Worm (Caenorhabditis elegans) whole organism, late embryonic: ENCODE data around the gene idpp-5.

Experiments
- C08G9.2 ChIP-seq: sonication (generic microtip); optimal IDR thresholded peaks from 2 replicates; lab custom pipeline; 2016; ENCODE audit warnings: mild to moderate bottlenecking, missing genetic modification characterization, moderate library complexity, missing compliant biosample characterization
- C38D4.7 ChIP-seq: fragments of 200-800 bp; sonication (Bioruptor generic); optimal IDR thresholded peaks from 2 replicates; lab custom pipeline; 2018; ENCODE audit warnings: mild to moderate bottlenecking, missing genetic modification characterization, moderate library complexity, missing compliant biosample characterization
- K02D7.2 ChIP-seq: sonication (generic microtip); optimal IDR thresholded peaks from 2 replicates; lab custom pipeline; 2017; ENCODE audit warnings: mild to moderate bottlenecking, missing genetic modification characterization, missing compliant biosample characterization
- T23F11.4 ChIP-seq: fragments of 200-800 bp; sonication (Bioruptor generic); optimal IDR thresholded peaks from 2 replicates; lab custom pipeline; 2018; ENCODE audit warnings: mild to moderate bottlenecking, missing genetic modification characterization, missing compliant biosample characterization
- Y22D7AL.16 ChIP-seq: sonication (generic microtip); optimal IDR thresholded peaks from 2 replicates; lab custom pipeline; 2016; ENCODE audit warnings: missing genetic modification characterization, missing compliant biosample characterization
- ahr-1 ChIP-seq: sonication (generic microtip); optimal IDR thresholded peaks from 2 replicates; lab custom pipeline; 2016; ENCODE audit warnings: missing genetic modification characterization, missing compliant biosample characterization
- ama-1 ChIP-seq: fragments of 150-350 bp; optimal IDR thresholded peaks from 2 replicates; lab custom pipeline; 2014
- ceh-24 ChIP-seq: sonication (generic microtip); optimal IDR thresholded peaks from 2 replicates; lab custom pipeline; 2016; ENCODE audit warnings: mild to moderate bottlenecking, missing genetic modification characterization, missing compliant biosample characterization
- ceh-30 ChIP-seq: fragments of 150-350 bp; optimal IDR thresholded peaks from 2 replicates; lab custom pipeline; 2014; ENCODE audit warnings: missing biosample characterization, missing genetic modification characterization
- ceh-31 ChIP-seq: sonication (generic microtip); optimal IDR thresholded peaks from 2 replicates; lab custom pipeline; 2016; ENCODE audit warnings: missing genetic modification characterization, missing compliant biosample characterization
- ceh-34 ChIP-seq: sonication (generic microtip); optimal IDR thresholded peaks from 2 replicates; lab custom pipeline; 2016; ENCODE audit warnings: mild to moderate bottlenecking, missing genetic modification characterization, missing compliant biosample characterization
- ceh-48 ChIP-seq: sonication (generic microtip); optimal IDR thresholded peaks from 2 replicates; lab custom pipeline; 2016; ENCODE audit warnings: missing genetic modification characterization, inconsistent platforms, missing compliant biosample characterization
- ceh-6 ChIP-seq: fragments of 200-800 bp; sonication (Bioruptor generic); optimal IDR thresholded peaks from 2 replicates; lab custom pipeline; 2018; ENCODE audit warnings: mild to moderate bottlenecking, missing genetic modification characterization, missing compliant biosample characterization
- che-1 ChIP-seq: sonication (generic microtip); optimal IDR thresholded peaks from 2 replicates; lab custom pipeline; 2016; ENCODE audit warnings: mild to moderate bottlenecking, missing genetic modification characterization, missing compliant biosample characterization
- dmd-4 ChIP-seq: sonication (generic microtip); optimal IDR thresholded peaks from 2 replicates; lab custom pipeline; 2016; ENCODE audit warnings: borderline replicate concordance, missing genetic modification characterization, missing compliant biosample characterization
- dve-1 ChIP-seq: sonication (generic microtip); optimal IDR thresholded peaks from 2 replicates; lab custom pipeline; 2017; ENCODE audit warnings: antibody characterized with exemption, mild to moderate bottlenecking, missing genetic modification characterization, missing compliant biosample characterization
- elt-2 ChIP-seq: sonication (generic microtip); optimal IDR thresholded peaks from 2 replicates; lab custom pipeline; 2016; ENCODE audit warnings: missing genetic modification reagents, missing genetic modification characterization, missing compliant biosample characterization
- elt-4 ChIP-seq: sonication (generic microtip); optimal IDR thresholded peaks from 2 replicates; lab custom pipeline; 2016; ENCODE audit warnings: missing genetic modification characterization, missing compliant biosample characterization
- ets-4 ChIP-seq: sonication (generic microtip); optimal IDR thresholded peaks from 2 replicates; lab custom pipeline; 2016; ENCODE audit warnings: missing genetic modification characterization, missing compliant biosample characterization
- eyg-1 ChIP-seq: sonication (generic microtip); optimal IDR thresholded peaks from 2 replicates; lab custom pipeline; 2016; ENCODE audit warnings: missing genotype, missing genetic modification characterization, missing compliant biosample characterization
- fax-1 ChIP-seq: sonication (generic microtip); optimal IDR thresholded peaks from 2 replicates; lab custom pipeline; 2016; ENCODE audit warnings: missing genotype, missing genetic modification characterization, missing compliant biosample characterization
- fkh-10 ChIP-seq: fragments of 150-350 bp; optimal IDR thresholded peaks from 2 replicates; lab custom pipeline; 2014; ENCODE audit warnings: missing biosample characterization, missing genetic modification reagents, missing genetic modification characterization
- hlh-13 ChIP-seq: fragments of 200-800 bp; sonication (Bioruptor generic); optimal IDR thresholded peaks from 2 replicates; lab custom pipeline; 2018; ENCODE audit warnings: mild to moderate bottlenecking, missing genetic modification characterization, missing compliant biosample characterization
- hlh-30 ChIP-seq: sonication (generic microtip); optimal IDR thresholded peaks from 2 replicates; lab custom pipeline; 2017; ENCODE audit warnings: antibody characterized with exemption, missing genetic modification characterization, missing compliant biosample characterization; ENCODE audit not compliant: insufficient read depth
- hlh-6 ChIP-seq: sonication (generic microtip); optimal IDR thresholded peaks from 2 replicates; lab custom pipeline; 2016; ENCODE audit warnings: missing genotype, missing genetic modification characterization, missing compliant biosample characterization
- hlh-8 ChIP-seq: sonication (generic microtip); optimal IDR thresholded peaks from 2 replicates; lab custom pipeline; 2016; ENCODE audit warnings: missing genotype, missing genetic modification characterization, missing compliant biosample characterization
- lin-11 ChIP-seq: fragments of 200-800 bp; sonication (Bioruptor generic); optimal IDR thresholded peaks from 2 replicates; lab custom pipeline; 2018; ENCODE audit warnings: mild to moderate bottlenecking, missing genetic modification characterization, missing compliant biosample characterization
- madf-2 ChIP-seq: sonication (generic microtip); optimal IDR thresholded peaks from 2 replicates; lab custom pipeline; 2017; ENCODE audit warnings: missing genetic modification characterization, missing compliant biosample characterization
- mec-3 ChIP-seq: sonication (generic microtip); optimal IDR thresholded peaks from 2 replicates; lab custom pipeline; 2016; ENCODE audit warnings: borderline replicate concordance, missing genetic modification characterization, missing compliant biosample characterization
- nfya-1 ChIP-seq: sonication (generic microtip); optimal IDR thresholded peaks from 2 replicates; lab custom pipeline; 2017; ENCODE audit warnings: missing genetic modification characterization, mild to moderate bottlenecking, missing compliant biosample characterization, antibody characterized with exemption, moderate library complexity
- npax-4 ChIP-seq: sonication (generic microtip); optimal IDR thresholded peaks from 2 replicates; lab custom pipeline; 2016; ENCODE audit warnings: missing genetic modification characterization, missing compliant biosample characterization
- odd-2 ChIP-seq: sonication (generic microtip); optimal IDR thresholded peaks from 2 replicates; lab custom pipeline; 2017; ENCODE audit warnings: antibody characterized with exemption, mild to moderate bottlenecking, missing genetic modification characterization, missing compliant biosample characterization
- pag-3 ChIP-seq: sonication (generic microtip); optimal IDR thresholded peaks from 2 replicates; lab custom pipeline; 2016; ENCODE audit warnings: missing compliant biosample characterization, missing genetic modification characterization, borderline replicate concordance
- pat-9 ChIP-seq: fragments of 200-800 bp; sonication (Bioruptor generic); optimal IDR thresholded peaks from 2 replicates; lab custom pipeline; 2018; ENCODE audit warnings: mild to moderate bottlenecking, missing genetic modification characterization, moderate library complexity, missing compliant biosample characterization
- pha-2 ChIP-seq: sonication (generic microtip); optimal IDR thresholded peaks from 2 replicates; lab custom pipeline; 2017; ENCODE audit warnings: mild to moderate bottlenecking, missing genetic modification characterization, missing compliant biosample characterization
- pha-4 ChIP-seq: fragments of 150-350 bp; optimal IDR thresholded peaks from 2 replicates; lab custom pipeline; 2018; ENCODE audit warnings: missing biosample characterization, missing genetic modification reagents, missing genetic modification characterization
- ref-2 ChIP-seq: sonication (generic microtip); optimal IDR thresholded peaks from 2 replicates; lab custom pipeline; 2016; ENCODE audit warnings: missing genetic modification characterization, missing compliant biosample characterization
- rnt-1 ChIP-seq: sonication (generic microtip); optimal IDR thresholded peaks from 2 replicates; lab custom pipeline; 2016; ENCODE audit warnings: missing genetic modification characterization, missing compliant biosample characterization
- sdc-2 ChIP-seq: sonication (generic microtip); optimal IDR thresholded peaks from 2 replicates; lab custom pipeline; 2016; ENCODE audit warnings: missing genotype, missing genetic modification characterization, missing compliant biosample characterization
- sox-4 ChIP-seq: sonication (generic microtip); optimal IDR thresholded peaks from 2 replicates; lab custom pipeline; 2017; ENCODE audit warnings: mild to moderate bottlenecking, missing genetic modification characterization, inconsistent platforms, missing compliant biosample characterization
- ttx-3 ChIP-seq: sonication (generic microtip); optimal IDR thresholded peaks from 2 replicates; lab custom pipeline; 2016; ENCODE audit warnings: missing genetic modification reagents, missing genetic modification characterization, missing compliant biosample characterization
- unc-42 ChIP-seq: sonication (generic microtip); optimal IDR thresholded peaks from 2 replicates; lab custom pipeline; 2016; ENCODE audit warnings: missing genotype, missing genetic modification characterization, missing compliant biosample characterization
- unc-55 ChIP-seq: sonication (generic microtip); optimal IDR thresholded peaks from 2 replicates; lab custom pipeline; 2017; ENCODE audit warnings: missing biosample characterization, missing genetic modification reagents, missing genetic modification characterization
- unc-86 ChIP-seq: sonication (generic microtip); optimal IDR thresholded peaks from 2 replicates; lab custom pipeline; 2016; ENCODE audit warnings: missing genetic modification characterization, missing compliant biosample characterization
- ztf-16 ChIP-seq: sonication (generic microtip); optimal IDR thresholded peaks from 2 replicates; lab custom pipeline; 2017; ENCODE audit warnings: missing genetic modification characterization, missing compliant biosample characterization

The idpp-5 gene

DNA sequence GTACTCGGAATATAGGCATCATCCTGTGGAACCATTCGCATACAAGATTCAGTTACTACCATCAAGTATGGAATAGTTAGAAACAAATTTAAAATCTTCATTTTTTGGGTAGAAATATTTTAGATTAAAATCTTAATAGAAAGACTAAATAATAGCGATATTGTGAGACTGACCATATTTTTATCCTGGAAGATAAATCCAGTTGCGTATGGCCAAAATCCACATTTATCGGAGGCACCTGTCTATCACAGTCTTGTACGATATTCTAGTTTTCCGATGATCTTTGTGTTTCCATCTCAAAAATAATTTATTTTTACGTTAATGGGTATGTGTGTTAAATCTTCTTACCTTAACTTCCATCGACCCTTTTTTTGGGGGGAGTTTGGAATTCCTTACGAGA lies 28.3 kb downstream of the idpp-5 start, which contains the start of gene F47B7.3:
F47B7.3 (minus strand) TSS at position 101 of the 400 bp plus-strand sequence.
- TF ChIP-seq ceh-48: no peak
- TF ChIP-seq ama-1 (lab: Kevin White, UChicago): no peak
- no peak for TF ChIP-seq C38D4.7 (GFP tag; lab: Kevin White, UChicago)
- no peak for TF ChIP-seq hlh-6 (tag; lab: Kevin White, UChicago)
- TF ChIP-seq nfya-1 (tag; lab: Kevin White, UChicago): no peak
- TF ChIP-seq ets-4: no peak
- TF ChIP-seq lin-11 (tag; lab: Kevin White, UChicago): no peak
- TF ChIP-seq sdc-2: no peak
- TF ChIP-seq elt-2 (tag; lab: Kevin White, UChicago): no peak
- no peak for TF ChIP-seq ceh-30 (tag; lab: Kevin White, UChicago)
- TF ChIP-seq sox-4: no peak
- no peak for TF ChIP-seq ttx-3 (tag; lab: Kevin White, UChicago)
- no peak for TF ChIP-seq unc-42 (tag; lab: Kevin White, UChicago)
- no peak for TF ChIP-seq madf-2 (tag; lab: Kevin White, UChicago)
- no peak for TF ChIP-seq unc-55
- no peak for TF ChIP-seq dmd-4 (tag; lab: Kevin White, UChicago)
- TF ChIP-seq ceh-6: no peak
- no peak for TF ChIP-seq Y22D7AL.16
- TF ChIP-seq pat-9 (tag; lab: Kevin White, UChicago): no peak

DNA sequence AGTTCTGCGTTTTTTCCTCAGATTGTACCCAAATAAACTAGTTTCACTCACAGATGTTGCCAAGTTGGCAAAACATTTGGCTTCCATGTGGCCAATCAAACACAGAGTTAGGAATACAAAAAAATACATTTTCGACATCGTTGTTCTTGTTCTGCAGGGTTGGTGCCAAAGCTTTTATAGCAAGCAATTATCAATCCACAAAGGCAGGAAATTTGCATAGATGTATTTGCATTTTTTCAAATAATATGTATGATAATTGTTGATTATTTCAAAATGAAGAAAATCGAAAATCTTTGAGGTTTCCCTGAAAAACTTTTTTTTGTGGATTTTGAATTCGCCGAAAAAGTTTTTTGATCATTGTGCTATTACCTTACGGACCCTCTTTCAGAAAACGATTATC lies 30.2 kb downstream of the idpp-5 start, which contains the start of gene T14G12.11:
T14G12.11 (minus strand) TSS at position 138 of the 400 bp plus-strand sequence.
- TF ChIP-seq sdc-2: no peak
- TF ChIP-seq ets-4: no peak
- no peak for TF ChIP-seq pag-3
- TF ChIP-seq pha-2: no peak
- no peak for TF ChIP-seq odd-2

ce11 chrX:3759820-3760219 lies 32.8 kb downstream of the idpp-5 start:
- TF ChIP-seq ttx-3 (tag; lab: Kevin White, UChicago) (no peak), K02D7.2 (tag; lab: Kevin White, UChicago) (no peak), pat-9 (tag; lab: Kevin White, UChicago) (no peak), hlh-8 (tag; lab: Kevin White, UChicago) (no peak), sdc-2 (no peak), npax-4 (tag; lab: Kevin White, UChicago) (no peak), elt-4 (tag; lab: Kevin White, UChicago) (no peak), rnt-1 (tag; lab: Kevin White, UChicago) (no peak), T23F11.4 (no peak), odd-2 (no peak), ztf-16 (tag; lab: Kevin White, UChicago) (no peak), unc-86 (tag; lab: Kevin White, UChicago) (no peak), C08G9.2 (tag; lab: Kevin White, UChicago) (no peak), ceh-34 (no peak), pha-2 (no peak), ref-2 (no peak), fax-1 (tag; lab: Kevin White, UChicago) (no peak), ceh-30 (tag; lab: Kevin White, UChicago) (no peak)

- TF ChIP-seq ceh-31: no peak
- no peak for TF ChIP-seq che-1 (tag; lab: Kevin White, UChicago)
- no peak for TF ChIP-seq dmd-4 (tag; lab: Kevin White, UChicago)
- no peak for TF ChIP-seq eyg-1 (tag; lab: Kevin White, UChicago)
- no peak for TF ChIP-seq hlh-30
- TF ChIP-seq pha-4 (tag; lab: Kevin White, UChicago): no peak
- TF ChIP-seq hlh-13 (GFP tag; lab: Kevin White, UChicago): no peak
- no peak for TF ChIP-seq fax-1 (tag; lab: Kevin White, UChicago)
- TF ChIP-seq unc-42 (tag; lab: Kevin White, UChicago): no peak
- no peak for TF ChIP-seq ceh-30 (tag; lab: Kevin White, UChicago)
- no peak for TF ChIP-seq ama-1 (lab: Kevin White, UChicago)
- no peak for TF ChIP-seq dve-1
- no peak for TF ChIP-seq npax-4 (tag; lab: Kevin White, UChicago)
- TF ChIP-seq ztf-16 (tag; lab: Kevin White, UChicago): no peak
- TF ChIP-seq ceh-48: no peak
- TF ChIP-seq ceh-24 (tag; lab: Kevin White, UChicago): no peak
- no peak for TF ChIP-seq fkh-10 (GFP tag; lab: Kevin White, UChicago)
- no peak for TF ChIP-seq rnt-1 (tag; lab: Kevin White, UChicago)
- no peak for TF ChIP-seq mec-3
- TF ChIP-seq ahr-1 (tag; lab: Kevin White, UChicago): no peak
These were observed 33.3 kb downstream of the idpp-5 start, which contains the start of gene T14G12.6 for ce11 chrX:3759345-3759744. Gene T14G12.6 (minus strand): TSS chrX:3759445.
